Worm (Caenorhabditis elegans): ENCODE data around the gene str-43.
"Not testable (repeated sequence)": the region's sequence is repeated elsewhere in the genome, so short reads cannot be mapped to it uniquely, and the experiment has no call there.

str-43 gene

DNA sequence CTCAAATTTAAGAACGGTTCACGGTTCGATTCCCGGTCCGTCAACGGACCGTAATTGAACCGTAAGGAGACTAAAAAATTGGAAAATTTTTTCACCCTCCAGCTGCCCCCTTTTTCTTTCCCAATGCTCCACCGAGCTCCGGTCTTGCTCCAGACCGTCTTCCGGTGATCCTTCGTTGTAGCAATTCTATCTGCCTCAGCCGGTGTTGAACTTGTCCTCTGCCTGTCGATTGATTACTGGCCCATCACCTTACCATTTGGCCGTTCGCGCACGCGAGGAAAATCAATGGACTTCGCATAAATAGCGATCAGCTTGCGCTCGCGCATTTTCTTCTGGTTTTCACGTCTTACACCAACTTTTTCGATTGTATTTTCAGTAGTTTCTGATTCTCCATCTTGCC, 15.4 kb upstream of the str-43 start (continued):
- TF ChIP-seq cebp-1 (GFP tag; IDR thresholded peaks at IDR 0.05) (peak; percentile 59), B0261.1 (tag; optimal IDR thresholded peaks at IDR 0.05) (peak; percentile 60), die-1 (tag; optimal IDR thresholded peaks at IDR 0.05) (peak; percentile 28), ceh-100 (GFP tag; IDR thresholded peaks at IDR 0.05) (peak; percentile 74), F33H1.4 (GFP tag; IDR thresholded peaks at IDR 0.05) (peak; percentile 27; the same call in 1 of the 2 replicates), lin-26 (GFP tag; IDR thresholded peaks at IDR 0.05) (peak; percentile 99), egl-18 (GFP tag; IDR thresholded peaks at IDR 0.05) (0 out of 2 replicates have a peak, but pooled peaks have one; percentile 29), C17E4.6 (GFP tag; IDR thresholded peaks at IDR 0.05) (peak; percentile 84), B0019.2 (GFP tag; conservative IDR thresholded peaks at IDR 0.05) (peak; percentile 53), Y56A3A.18 (GFP tag; IDR thresholded peaks at IDR 0.05) (peak; percentile 66), cebp-2 (GFP tag; IDR thresholded peaks at IDR 0.05) (peak; percentile 94; the same call in 1 of the 2 replicates), attf-3 (GFP tag; conservative IDR thresholded peaks at IDR 0.05) (0 out of 2 replicates have a peak, but pooled peaks have one; percentile 35), ztf-25 (GFP tag; IDR thresholded peaks at IDR 0.05) (peak; percentile 72; the same call in 1 of the 2 replicates), hmg-1.2 (GFP tag; IDR thresholded peaks at IDR 0.05) (peak; percentile 65), D2030.7 (GFP tag; IDR thresholded peaks at IDR 0.05) (peak; percentile 89), Y53F4B.3 (GFP tag; IDR thresholded peaks at IDR 0.05) (peak; percentile 76), dox-1 (GFP tag; IDR thresholded peaks at IDR 0.05) (peak; percentile 83), nfyb-1 (GFP tag; IDR thresholded peaks at IDR 0.05) (peak; percentile 87), madf-3 (GFP tag; IDR thresholded peaks at IDR 0.05) (peak; percentile 81), hsf-1 (GFP tag; IDR thresholded peaks at IDR 0.05) (peak; percentile 69), rpc-1 (tag; optimal IDR thresholded peaks at IDR 0.05) (peak; percentile 61), bed-1 (GFP tag; IDR thresholded peaks at IDR 0.05) (peak; percentile 84; the same call in 1 of the 2 replicates), F37B4.10 (GFP tag; IDR thresholded peaks at IDR 0.05) (peak; percentile 89; the same call in 1 of the 2 replicates), Y53G8AR.9 (GFP tag; conservative IDR thresholded peaks at IDR 0.05) (peak; percentile 84), ztf-18 (tag; optimal IDR thresholded peaks at IDR 0.05) (peak; percentile 80), egrh-3 (GFP tag; IDR thresholded peaks at IDR 0.05) (peak; percentile 41; the same call in 1 of the 2 replicates), hrde-1 (tag; optimal IDR thresholded peaks at IDR 0.05; ENCODE audit: borderline replicate concordance) (peak; percentile 17), attf-6 (GFP tag; IDR thresholded peaks at IDR 0.05) (peak; percentile 89), egl-44 (GFP tag; IDR thresholded peaks at IDR 0.05) (peak; percentile 95)
- not testable (repeated sequence) for TF ChIP-seq cebp-1 (tag; optimal IDR thresholded peaks at IDR 0.05); rpc-1 (optimal IDR thresholded peaks at IDR 0.05)

DNA sequence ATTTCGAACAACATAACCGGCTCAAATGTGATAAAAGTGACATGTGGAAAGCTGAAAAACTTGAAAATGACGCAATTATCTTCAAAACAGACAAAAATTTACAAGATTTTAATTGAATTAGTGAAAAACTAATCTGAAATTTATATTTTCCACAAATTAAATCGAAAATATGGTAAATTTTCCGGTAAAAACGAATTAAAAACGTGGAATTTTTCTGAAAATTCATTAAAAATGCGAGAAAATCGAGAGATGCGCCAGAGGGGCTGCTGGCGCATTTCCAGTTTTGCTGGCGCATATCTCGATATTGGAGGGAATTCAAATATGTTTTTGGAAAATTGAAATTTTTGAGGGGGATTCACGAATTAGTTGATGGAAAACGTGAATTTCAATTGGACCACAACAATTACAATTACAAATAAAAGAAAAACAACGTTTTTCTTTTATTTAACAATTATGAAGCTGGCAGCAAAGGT, 14.2 kb upstream of the str-43 start, which contains the start of the genes haf-3 and F57A10.2:
Gene haf-3, minus strand, starts transcription at position 51 of the 473 bp plus-strand sequence.
Gene F57A10.2, plus strand, starts transcription at position 454 of the 473 bp plus-strand sequence.
- TF ChIP-seq F37B4.10 (GFP tag; IDR thresholded peaks at IDR 0.05) (no peak), die-1 (tag; optimal IDR thresholded peaks at IDR 0.05) (no peak), F23B12.7 (tag; optimal IDR thresholded peaks at IDR 0.05; ENCODE audit: insufficient read depth) (peak; percentile 86), sdz-38 (tag; optimal IDR thresholded peaks at IDR 0.05) (no peak), let-607 (tag; optimal IDR thresholded peaks at IDR 0.05) (peak in 1 of 2 experiments; percentile 71), tbx-9 (tag; optimal IDR thresholded peaks at IDR 0.05; ENCODE audit: borderline replicate concordance) (no peak), D2030.7 (GFP tag; IDR thresholded peaks at IDR 0.05) (peak; percentile 83), T26A5.8 (tag; optimal IDR thresholded peaks at IDR 0.05) (no peak), mes-4 (tag; optimal IDR thresholded peaks at IDR 0.05) (no peak), mcd-1 (GFP tag; IDR thresholded peaks at IDR 0.05) (peak; percentile 92), B0261.1 (tag; optimal IDR thresholded peaks at IDR 0.05) (peak; percentile 34), unc-62 (GFP tag; optimal IDR thresholded peaks at IDR 0.05) (no peak), C17E4.6 (GFP tag; IDR thresholded peaks at IDR 0.05) (no peak), egl-44 (GFP tag; IDR thresholded peaks at IDR 0.05) (no peak), athp-1 (tag; optimal IDR thresholded peaks at IDR 0.05) (no peak), dox-1 (GFP tag; IDR thresholded peaks at IDR 0.05) (peak; percentile 93), nhr-90 (tag; optimal IDR thresholded peaks at IDR 0.05) (no peak), pbrm-1 (GFP tag; IDR thresholded peaks at IDR 0.05) (peak; percentile 92), sptf-2 (GFP tag; optimal IDR thresholded peaks at IDR 0.05) (no peak), lin-26 (GFP tag; IDR thresholded peaks at IDR 0.05) (no peak), nhr-120 (GFP tag; IDR thresholded peaks at IDR 0.05) (no peak), zfh-2 (GFP tag; conservative IDR thresholded peaks at IDR 0.05) (no peak), hlh-12 (tag; optimal IDR thresholded peaks at IDR 0.05) (no peak), T07F8.4 (tag; optimal IDR thresholded peaks at IDR 0.05) (no peak), aptf-2 (GFP tag; conservative IDR thresholded peaks at IDR 0.05) (no peak), B0019.2 (GFP tag; conservative IDR thresholded peaks at IDR 0.05) (no peak)

Data from whole organism, young adult.